Worm (Caenorhabditis elegans) whole organism, L4 larva: ENCODE data around the gene smg-4.

Experiments
- F44E2.7 ChIP-seq: fragments of 200-800 bp; sonication (Bioruptor generic); IDR thresholded peaks from 2 replicates; pipeline ENCODE4 v2.1.2; 2022; ENCODE audit warnings: missing genetic modification characterization, missing compliant biosample characterization
- daf-19 ChIP-seq: fragments of 200-800 bp; sonication (Bioruptor generic); conservative IDR thresholded peaks from 2 replicates; pipeline ENCODE4 v1.3.6; 2022; ENCODE audit warnings: missing genetic modification characterization, missing compliant biosample characterization
- fos-1 ChIP-seq: fragments of 150-350 bp; optimal IDR thresholded peaks from 2 replicates; lab custom pipeline; 2014; ENCODE audit warnings: missing biosample characterization, missing genetic modification characterization
- jun-1 ChIP-seq: fragments of 150-350 bp; optimal IDR thresholded peaks from 2 replicates; lab custom pipeline; 2014; ENCODE audit warnings: missing biosample characterization, missing genetic modification reagents, missing genetic modification characterization
- nhr-237 ChIP-seq: sonication (generic microtip); optimal IDR thresholded peaks from 2 replicates; lab custom pipeline; 2017; ENCODE audit warnings: missing biosample characterization, missing genetic modification characterization
- nhr-25 ChIP-seq: sonication (generic microtip); optimal IDR thresholded peaks from 2 replicates; lab custom pipeline; 2017; ENCODE audit warnings: missing genetic modification characterization, mild to moderate bottlenecking, missing compliant biosample characterization, antibody characterized with exemption, moderate library complexity, borderline replicate concordance; ENCODE audit not compliant: insufficient read depth
- nhr-77 ChIP-seq: fragments of 150-350 bp; optimal IDR thresholded peaks from 2 replicates; lab custom pipeline; 2014; ENCODE audit warnings: missing biosample characterization, missing genetic modification characterization
- unc-39 ChIP-seq: sonication (generic microtip); optimal IDR thresholded peaks from 2 replicates; lab custom pipeline; 2017; ENCODE audit warnings: missing biosample characterization, missing genetic modification characterization

DNA sequence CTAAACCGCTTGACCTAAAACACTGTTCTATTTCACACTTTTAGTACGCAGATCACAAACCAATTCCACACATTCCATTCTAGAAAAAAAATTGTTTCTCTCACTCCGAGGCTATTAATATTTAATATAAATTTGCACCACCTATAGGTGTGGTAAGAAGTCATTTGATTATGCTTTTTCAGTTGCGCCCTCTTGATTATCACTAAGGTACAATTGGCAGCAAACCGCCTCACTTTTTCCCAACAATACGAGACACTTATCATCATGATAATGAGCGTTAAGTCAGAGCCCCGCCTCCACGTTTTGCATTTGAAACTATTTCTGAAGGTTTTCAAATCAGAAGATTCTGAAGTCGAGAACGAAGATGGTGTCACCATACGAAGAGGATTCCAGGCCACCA is 40.3 kb downstream of the smg-4 start, which contains the start of gene aqp-4:
- TF ChIP-seq jun-1 (tag; lab: Kevin White, UChicago) (no peak), unc-39 (tag; lab: Kevin White, UChicago) (no peak), nhr-237 (tag; lab: Kevin White, UChicago) (no peak), nhr-25 (tag; lab: Kevin White, UChicago) (no peak), fos-1 (tag; lab: Kevin White, UChicago) (no peak), daf-19 (GFP tag; lab: Robert Waterston, UW) (no peak), F44E2.7 (GFP tag; lab: Robert Waterston, UW) (no peak), nhr-77 (tag; lab: Kevin White, UChicago) (no peak)
